Worm (Caenorhabditis elegans): ENCODE results near the gene F44A6.4.

DNA sequence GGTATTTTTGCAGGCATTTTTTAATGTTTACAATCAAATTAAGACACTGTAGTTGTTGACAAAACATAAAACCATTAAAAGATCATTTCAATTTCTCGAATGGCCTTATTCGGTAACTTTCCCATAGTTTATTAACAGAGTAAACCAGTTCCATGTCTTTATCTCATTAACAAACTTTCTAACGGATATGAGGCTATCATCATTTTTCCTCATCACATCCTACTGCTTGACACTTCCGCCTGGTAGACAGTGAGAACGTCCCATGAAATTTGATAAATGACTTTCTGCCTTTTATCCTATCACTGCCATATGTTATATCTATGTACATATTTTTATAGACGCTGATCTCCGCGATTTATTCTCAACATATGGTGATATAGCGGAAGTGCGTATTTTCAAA, 44.7 kb downstream of the F44A6.4 start:
- TF ChIP-seq him-1 (tag; optimal IDR thresholded peaks at IDR 0.05) (no peak), W03F9.2 (tag; optimal IDR thresholded peaks at IDR 0.05) (no peak)
